Fruit fly (Drosophila melanogaster): Measurements from ENCODE around the gene CG42487.

DNA sequence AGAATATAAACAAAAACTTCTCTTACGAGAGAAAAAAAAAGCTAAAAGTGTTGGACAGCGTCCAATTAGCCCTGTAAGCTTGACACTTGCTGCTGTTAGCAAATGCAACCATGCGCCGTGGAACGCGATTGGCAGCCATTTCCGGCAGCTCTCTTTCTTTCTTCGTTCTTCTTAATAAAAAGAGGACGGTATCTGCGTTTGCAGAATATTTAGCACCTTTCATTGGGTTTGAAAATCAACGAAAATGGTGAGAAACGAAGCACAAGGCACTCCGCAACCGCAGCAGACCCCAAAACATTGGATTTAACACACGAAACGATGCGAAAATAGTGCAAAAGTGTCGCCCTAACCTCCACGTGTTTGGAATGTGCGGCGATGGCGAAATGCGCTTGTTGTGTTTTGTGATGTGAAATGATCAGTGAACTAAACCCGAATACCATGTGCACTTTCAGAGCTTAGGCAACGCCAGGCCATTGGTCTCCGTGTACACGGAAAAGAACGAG is 36.3 kb downstream of the CG42487 start, which contains the start of gene RpL4:
- peak; percentile 91 for TF ChIP-seq Hr96 (GFP tag; optimal IDR thresholded peaks at IDR 0.05)
- TF ChIP-seq Clk (GFP tag; optimal IDR thresholded peaks at IDR 0.05): peak; percentile 46
- TF ChIP-seq CG1620 (GFP tag; optimal IDR thresholded peaks at IDR 0.05): peak; percentile 91
- TF ChIP-seq Mnt (GFP tag; optimal IDR thresholded peaks at IDR 0.05): peak; percentile 93
